Fruit fly (Drosophila melanogaster): Measurements from ENCODE around the gene brk.

The brk gene

dm6 chrX:7332493-7332892, 24.8 kb downstream of the brk start (continued):
- TF ChIP-seq Scr (GFP tag; IDR thresholded peaks at IDR 0.05; ENCODE audit: partially characterized antibody) = no peak
- TF ChIP-seq CG7556 (GFP tag; optimal IDR thresholded peaks at IDR 0.05) = peak; percentile 33
- peak; percentile 55 for TF ChIP-seq Atf-2 (GFP tag; optimal IDR thresholded peaks at IDR 0.05)
- TF ChIP-seq Camta (GFP tag; optimal IDR thresholded peaks at IDR 0.05) = peak; percentile 48
- TF ChIP-seq Lim3 (GFP tag; IDR thresholded peaks at IDR 0.05) = no peak
- peak; percentile 26 for TF ChIP-seq Bdp1 (GFP tag; optimal IDR thresholded peaks at IDR 0.05)
- no peak for TF ChIP-seq crp (GFP tag; optimal IDR thresholded peaks at IDR 0.05)
- no peak for TF ChIP-seq nerfin-2 (GFP tag; IDR thresholded peaks at IDR 0.05; ENCODE audit: partially characterized antibody)
- no peak for TF ChIP-seq lbe (GFP tag; optimal IDR thresholded peaks at IDR 0.05)
- TF ChIP-seq CG12104 (GFP tag; optimal IDR thresholded peaks at IDR 0.05) = peak; percentile 45
- TF ChIP-seq sim (GFP tag; IDR thresholded peaks at IDR 0.05) = no peak
- TF ChIP-seq CG34224 (GFP tag; IDR thresholded peaks at IDR 0.05; ENCODE audit: partially characterized antibody) = no peak
- no peak for TF ChIP-seq CG4707 (GFP tag; optimal IDR thresholded peaks at IDR 0.05)
- no peak for TF ChIP-seq Lhr (GFP tag; optimal IDR thresholded peaks at IDR 0.05)
- TF ChIP-seq Ets97D (GFP tag; optimal IDR thresholded peaks at IDR 0.05) = peak; percentile 21
- no peak for TF ChIP-seq onecut (GFP tag; IDR thresholded peaks at IDR 0.05)
- 0 out of 2 replicates have a peak, but pooled peaks have one; percentile 23 for TF ChIP-seq ham (GFP tag; IDR thresholded peaks at IDR 0.05)
- TF ChIP-seq stwl (tag; optimal IDR thresholded peaks at IDR 0.05) = no peak
- TF ChIP-seq caup (GFP tag; optimal IDR thresholded peaks at IDR 0.05; ENCODE audit: severe bottlenecking) = peak; percentile 76
- TF ChIP-seq jigr1 (GFP tag; IDR thresholded peaks at IDR 0.05) = no peak
- 0 out of 2 replicates have a peak, but pooled peaks have one; percentile 35 for TF ChIP-seq CG16779 (GFP tag; IDR thresholded peaks at IDR 0.05)
- peak; percentile 71 for TF ChIP-seq unpg (GFP tag; optimal IDR thresholded peaks at IDR 0.05)
- TF ChIP-seq CG16815 (GFP tag; optimal IDR thresholded peaks at IDR 0.05) = peak; percentile 10
- TF ChIP-seq B-H1 (GFP tag; IDR thresholded peaks at IDR 0.05) = peak; percentile 32; the same call in 1 of the 3 replicates
- TF ChIP-seq Lpt (GFP tag; optimal IDR thresholded peaks at IDR 0.05) = no peak
- TF ChIP-seq Oaz (GFP tag; IDR thresholded peaks at IDR 0.05) = peak; percentile 66
- TF ChIP-seq pzg (GFP tag; optimal IDR thresholded peaks at IDR 0.05) = no peak
- TF ChIP-seq rib (GFP tag; IDR thresholded peaks at IDR 0.05) = peak; percentile 68
- TF ChIP-seq CG10654 (GFP tag; optimal IDR thresholded peaks at IDR 0.05) = peak; percentile 35
- TF ChIP-seq Stat92E (GFP tag; optimal IDR thresholded peaks at IDR 0.05) = no peak
- TF ChIP-seq Hr78 (GFP tag; optimal IDR thresholded peaks at IDR 0.05) = no peak
- TF ChIP-seq Dfd (GFP tag; optimal IDR thresholded peaks at IDR 0.05) = no peak
- TF ChIP-seq CG14667 (GFP tag; IDR thresholded peaks at IDR 0.05) = 0 out of 2 replicates have a peak, but pooled peaks have one; percentile 22
- TF ChIP-seq CG12236 (GFP tag; optimal IDR thresholded peaks at IDR 0.05) = no peak
- no peak for TF ChIP-seq CG6683 (GFP tag; optimal IDR thresholded peaks at IDR 0.05)
- TF ChIP-seq CG10543 (GFP tag; optimal IDR thresholded peaks at IDR 0.05) = peak; percentile 38
- TF ChIP-seq dimm (GFP tag; IDR thresholded peaks at IDR 0.05) = no peak
- TF ChIP-seq CG43689 (GFP tag; IDR thresholded peaks at IDR 0.05) = no peak
- TF ChIP-seq CG3995 (GFP tag; optimal IDR thresholded peaks at IDR 0.05) = no peak
- peak; percentile 35 for TF ChIP-seq CG1792 (GFP tag; optimal IDR thresholded peaks at IDR 0.05)
- peak; percentile 53 for TF ChIP-seq CG12219 (GFP tag; optimal IDR thresholded peaks at IDR 0.05)
- TF ChIP-seq cas (GFP tag; IDR thresholded peaks at IDR 0.05) = 0 out of 2 replicates have a peak, but pooled peaks have one; percentile 17
- TF ChIP-seq trem (tag; optimal IDR thresholded peaks at IDR 0.05) = no peak
- peak; percentile 62 for TF ChIP-seq ind (GFP tag; optimal IDR thresholded peaks at IDR 0.05)
- no peak for TF ChIP-seq slou (GFP tag; optimal IDR thresholded peaks at IDR 0.05)
- no peak for TF ChIP-seq CG15479 (GFP tag; optimal IDR thresholded peaks at IDR 0.05)
- TF ChIP-seq nerfin-1 (tag; optimal IDR thresholded peaks at IDR 0.05) = no peak
- peak; percentile 15 for TF ChIP-seq p53 (GFP tag; optimal IDR thresholded peaks at IDR 0.05)
- TF ChIP-seq CG13287 (GFP tag; IDR thresholded peaks at IDR 0.05; ENCODE audit: partially characterized antibody) = no peak
- TF ChIP-seq aop (GFP tag; IDR thresholded peaks at IDR 0.05) = no peak
